Worm (Caenorhabditis elegans): Measurements from ENCODE around the gene C55C3.8.

DNA sequence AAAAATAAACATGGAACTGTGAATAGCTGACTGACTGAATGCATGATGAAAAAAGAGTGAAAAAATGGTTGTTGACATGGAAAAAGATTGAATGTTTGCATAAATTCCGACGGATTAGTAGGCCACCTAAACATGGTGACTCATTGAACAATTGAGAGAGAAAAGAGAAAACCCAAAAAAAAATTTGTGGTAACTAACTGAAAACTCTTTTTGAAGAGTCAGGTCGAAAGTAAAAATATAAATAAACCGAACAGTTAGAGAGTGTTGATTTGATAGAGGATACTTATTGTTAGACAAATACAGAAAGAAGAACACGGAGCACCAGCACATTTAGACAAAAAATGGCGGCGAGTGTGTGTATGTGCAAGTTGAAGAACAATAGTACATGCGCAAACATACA is 19.5 kb upstream of the C55C3.8 start:
- no peak for TF ChIP-seq elt-1 (tag; optimal IDR thresholded peaks at IDR 0.05; ENCODE audit: borderline replicate concordance, insufficient read depth)
- TF ChIP-seq ztf-11 (tag; optimal IDR thresholded peaks at IDR 0.05) = no peak
- TF ChIP-seq unc-62 (GFP tag; optimal IDR thresholded peaks at IDR 0.05) = no peak
- TF ChIP-seq mep-1 (tag; optimal IDR thresholded peaks at IDR 0.05) = no peak
- TF ChIP-seq mls-2 (tag; optimal IDR thresholded peaks at IDR 0.05) = no peak
- no peak for TF ChIP-seq nhr-28 (tag; optimal IDR thresholded peaks at IDR 0.05)
